Fruit fly (Drosophila melanogaster): ENCODE measurements around the gene CG9922.

CG9922 gene

dm6 chr3R:14048702-14049142 lies 12.5 kb upstream of the CG9922 start (continued):
- TF ChIP-seq CG10274 (GFP tag; optimal IDR thresholded peaks at IDR 0.05), result no peak
- TF ChIP-seq CG1233 (GFP tag; optimal IDR thresholded peaks at IDR 0.05), result no peak
- no peak for TF ChIP-seq inv (GFP tag; IDR thresholded peaks at IDR 0.05; ENCODE audit: partially characterized antibody)
- TF ChIP-seq CG9727 (GFP tag; optimal IDR thresholded peaks at IDR 0.05), result no peak
- TF ChIP-seq ash1 (GFP tag; optimal IDR thresholded peaks at IDR 0.05), result no peak
- no peak for TF ChIP-seq hb (GFP tag; IDR thresholded peaks at IDR 0.05; ENCODE audit: partially characterized antibody)
- TF ChIP-seq CG4617 (GFP tag; optimal IDR thresholded peaks at IDR 0.05; ENCODE audit: borderline replicate concordance), result no peak
- no peak for TF ChIP-seq Dbx (GFP tag; IDR thresholded peaks at IDR 0.05)
- TF ChIP-seq gsb (GFP tag; IDR thresholded peaks at IDR 0.05), result no peak
- TF ChIP-seq CG16863 (GFP tag; optimal IDR thresholded peaks at IDR 0.05), result no peak
- TF ChIP-seq stwl (tag; optimal IDR thresholded peaks at IDR 0.05), result no peak
- TF ChIP-seq Hand (GFP tag; optimal IDR thresholded peaks at IDR 0.05), result peak; percentile 2
- no peak for TF ChIP-seq Abd-B (GFP tag; optimal IDR thresholded peaks at IDR 0.05)
- no peak for TF ChIP-seq Gug (GFP tag; IDR thresholded peaks at IDR 0.05)
- no peak for TF ChIP-seq CG4730 (GFP tag; IDR thresholded peaks at IDR 0.05)
- TF ChIP-seq Elba2 (GFP tag; optimal IDR thresholded peaks at IDR 0.05), result no peak
- TF ChIP-seq tup (GFP tag; optimal IDR thresholded peaks at IDR 0.05), result no peak
- no peak for TF ChIP-seq Scr (GFP tag; IDR thresholded peaks at IDR 0.05; ENCODE audit: partially characterized antibody)
- TF ChIP-seq H15 (GFP tag; IDR thresholded peaks at IDR 0.05), result no peak
- TF ChIP-seq CG1832 (GFP tag; optimal IDR thresholded peaks at IDR 0.05), result no peak
- no peak for TF ChIP-seq zf30C (GFP tag; optimal IDR thresholded peaks at IDR 0.05)
- no peak for TF ChIP-seq crp (GFP tag; optimal IDR thresholded peaks at IDR 0.05)
- no peak for TF ChIP-seq CG12769 (tag; optimal IDR thresholded peaks at IDR 0.05)
- no peak for TF ChIP-seq schlank (tag; optimal IDR thresholded peaks at IDR 0.05)
- TF ChIP-seq sqz (GFP tag; optimal IDR thresholded peaks at IDR 0.05), result no peak
- TF ChIP-seq bsh (GFP tag; optimal IDR thresholded peaks at IDR 0.05), result peak in 1 of 2 experiments; percentile 13
- no peak for TF ChIP-seq CG3407 (GFP tag; optimal IDR thresholded peaks at IDR 0.05)
- no peak for TF ChIP-seq CG17328 (GFP tag; IDR thresholded peaks at IDR 0.05)
- no peak for TF ChIP-seq odd (GFP tag; optimal IDR thresholded peaks at IDR 0.05)
- no peak for TF ChIP-seq ab (GFP tag; optimal IDR thresholded peaks at IDR 0.05)
- TF ChIP-seq pum (GFP tag; optimal IDR thresholded peaks at IDR 0.05), result no peak
- TF ChIP-seq Myb (GFP tag; optimal IDR thresholded peaks at IDR 0.05), result no peak
- TF ChIP-seq CG8388 (GFP tag; optimal IDR thresholded peaks at IDR 0.05), result no peak
- no peak for TF ChIP-seq CG1024 (GFP tag; IDR thresholded peaks at IDR 0.05)
- TF ChIP-seq CG17829 (tag; optimal IDR thresholded peaks at IDR 0.05), result no peak
- peak in 1 of 2 experiments; percentile 56 for TF ChIP-seq Hr51 (GFP tag; optimal IDR thresholded peaks at IDR 0.05)
- TF ChIP-seq Ada2b (GFP tag; IDR thresholded peaks at IDR 0.05), result no peak
- no peak for TF ChIP-seq Doc3 (GFP tag; IDR thresholded peaks at IDR 0.05; ENCODE audit: partially characterized antibody)
- no peak for TF ChIP-seq Nf-YA (GFP tag; IDR thresholded peaks at IDR 0.05)
- no peak for TF ChIP-seq chinmo (GFP tag; IDR thresholded peaks at IDR 0.05; ENCODE audit: partially characterized antibody)
- no peak for TF ChIP-seq tll (GFP tag; optimal IDR thresholded peaks at IDR 0.05)
- TF ChIP-seq CG10959 (GFP tag; IDR thresholded peaks at IDR 0.05), result no peak
- TF ChIP-seq CG32767 (GFP tag; IDR thresholded peaks at IDR 0.05), result no peak
- no peak for TF ChIP-seq nerfin-2 (GFP tag; IDR thresholded peaks at IDR 0.05; ENCODE audit: partially characterized antibody)
- TF ChIP-seq row (GFP tag; IDR thresholded peaks at IDR 0.05), result peak; percentile 62
- no peak for TF ChIP-seq CG14860 (GFP tag; IDR thresholded peaks at IDR 0.05; ENCODE audit: partially characterized antibody)
- peak; percentile 56 for TF ChIP-seq CG18599 (GFP tag; optimal IDR thresholded peaks at IDR 0.05)
- TF ChIP-seq Sox102F (GFP tag; optimal IDR thresholded peaks at IDR 0.05), result peak; percentile 10
- TF ChIP-seq Hr39 (optimal IDR thresholded peaks at IDR 0.05), result no peak
- no peak for TF ChIP-seq Blimp-1 (GFP tag; optimal IDR thresholded peaks at IDR 0.05)
